Fruit fly (Drosophila melanogaster) whole organism, embryonic: Measurements from ENCODE around the gene Ubi-p5E.

Source experiments
- Antp ChIP-seq: fragments of 200-800 bp; sonication (Bioruptor generic); optimal IDR thresholded peaks from 3 replicates; lab custom pipeline; 2016; ENCODE audit warnings: missing biosample characterization, missing genetic modification characterization
- CG11456 ChIP-seq: fragments of 200-800 bp; sonication (Bioruptor generic); IDR thresholded peaks from 3 replicates; pipeline ENCODE4 v1.3.6; 2022; ENCODE audit warnings: missing biosample characterization, missing genetic modification characterization
- CG12219 ChIP-seq: fragments of 200-800 bp; sonication (Bioruptor generic); optimal IDR thresholded peaks from 3 replicates; lab custom pipeline; 2018; ENCODE audit warnings: missing biosample characterization, mild to moderate bottlenecking, missing genetic modification characterization
- CG13123 ChIP-seq: fragments of 200-800 bp; sonication (Bioruptor generic); optimal IDR thresholded peaks from 2 replicates; lab custom pipeline; 2016; ENCODE audit warnings: missing biosample characterization, missing genetic modification characterization
- CG13287 ChIP-seq: fragments of 200-800 bp; sonication (Bioruptor generic); IDR thresholded peaks from 2 replicates; pipeline ENCODE4 v1.3.6; 2022; ENCODE audit warnings: missing biosample characterization, missing genetic modification characterization; ENCODE audit not compliant: partially characterized antibody
- CG14965 ChIP-seq: fragments of 200-800 bp; sonication (Bioruptor generic); optimal IDR thresholded peaks from 2 replicates; lab custom pipeline; 2016; ENCODE audit warnings: missing biosample characterization, missing genetic modification characterization, borderline replicate concordance
- CG15269 ChIP-seq: fragments of 200-800 bp; sonication (Bioruptor generic); optimal IDR thresholded peaks from 2 replicates; lab custom pipeline; 2018; ENCODE audit warnings: missing biosample characterization, mild to moderate bottlenecking, missing genetic modification characterization, moderate library complexity
- CG15479 ChIP-seq: fragments of 200-800 bp; sonication (Bioruptor generic); optimal IDR thresholded peaks from 3 replicates; lab custom pipeline; 2019; ENCODE audit warnings: missing biosample characterization, mild to moderate bottlenecking, missing genetic modification characterization, moderate library complexity
- CG1603 ChIP-seq: fragments of 200-800 bp; sonication (Bioruptor generic); optimal IDR thresholded peaks from 2 replicates; lab custom pipeline; 2019; ENCODE audit warnings: missing biosample characterization, mild to moderate bottlenecking, missing genetic modification characterization, moderate library complexity
- CG17612 ChIP-seq: fragments of 200-800 bp; sonication (Bioruptor generic); IDR thresholded peaks from 2 replicates; pipeline ENCODE4 v1.3.6; 2022; ENCODE audit warnings: missing biosample characterization, missing genetic modification characterization
- CG17802 ChIP-seq: fragments of 200-800 bp; sonication (Bioruptor generic); optimal IDR thresholded peaks from 2 replicates; lab custom pipeline; 2018; ENCODE audit warnings: missing biosample characterization, mild to moderate bottlenecking, missing genetic modification characterization, moderate library complexity
- CG18619 ChIP-seq: fragments of 200-800 bp; sonication (Bioruptor generic); optimal IDR thresholded peaks from 3 replicates; lab custom pipeline; 2017; ENCODE audit warnings: missing biosample characterization, mild to moderate bottlenecking, missing genetic modification characterization
- CG30403 ChIP-seq: fragments of 200-800 bp; sonication (Bioruptor generic); optimal IDR thresholded peaks from 3 replicates; lab custom pipeline; 2016; ENCODE audit warnings: missing biosample characterization, missing genetic modification characterization
- CG31441 ChIP-seq: fragments of 200-800 bp; sonication (Bioruptor generic); IDR thresholded peaks from 2 replicates; pipeline ENCODE4 v1.3.6; 2022; ENCODE audit warnings: missing biosample characterization, missing genetic modification characterization
- CG3281 ChIP-seq: fragments of 200-800 bp; sonication (Bioruptor generic); optimal IDR thresholded peaks from 3 replicates; lab custom pipeline; 2017; ENCODE audit warnings: missing biosample characterization, mild to moderate bottlenecking, missing genetic modification characterization
- CG8281 ChIP-seq: fragments of 200-800 bp; sonication (Bioruptor generic); optimal IDR thresholded peaks from 2 replicates; lab custom pipeline; 2018; ENCODE audit warnings: missing biosample characterization, mild to moderate bottlenecking, missing genetic modification characterization, moderate library complexity
- CG8944 ChIP-seq: fragments of 200-800 bp; sonication (Bioruptor generic); optimal IDR thresholded peaks from 3 replicates; lab custom pipeline; 2016; ENCODE audit warnings: missing biosample characterization, missing genetic modification characterization
- Dref ChIP-seq: fragments of 200-800 bp; sonication (Bioruptor generic); IDR thresholded peaks from 2 replicates; pipeline ENCODE4 v1.3.6; 2022; ENCODE audit warnings: missing biosample characterization, missing genetic modification characterization
- Med ChIP-seq: fragments of 200-800 bp; sonication (Bioruptor generic); peaks from one replicate; lab custom pipeline; 2016; ENCODE audit warnings: missing biosample characterization, missing genetic modification characterization, mild to moderate bottlenecking, inconsistent platforms, moderate library complexity
- Optix ChIP-seq: fragments of 200-800 bp; sonication (Bioruptor generic); IDR thresholded peaks from 3 replicates; pipeline ENCODE4 v1.3.6; 2022; ENCODE audit warnings: missing biosample characterization, missing genetic modification characterization
- Pdp1 ChIP-seq, 2 experiments: fragments of 200-800 bp; sonication (Bioruptor generic); optimal IDR thresholded peaks; 3 replicates each; lab custom pipeline; 2016; ENCODE audit warnings: missing biosample characterization in 2 of 2, missing genetic modification characterization in 2 of 2, mild to moderate bottlenecking in 1 of 2, moderate library complexity in 1 of 2
- Scr ChIP-seq: fragments of 200-800 bp; sonication (Bioruptor generic); IDR thresholded peaks from 2 replicates; pipeline ENCODE4 v1.3.6; 2022; ENCODE audit warnings: missing biosample characterization, missing genetic modification characterization; ENCODE audit not compliant: partially characterized antibody
- Six4 ChIP-seq: fragments of 200-800 bp; sonication (Bioruptor generic); optimal IDR thresholded peaks from 2 replicates; lab custom pipeline; 2016; ENCODE audit warnings: missing biosample characterization, missing genetic modification characterization
- Sry-δ ChIP-seq: fragments of 200-800 bp; sonication (Bioruptor generic); optimal IDR thresholded peaks from 2 replicates; lab custom pipeline; 2016; ENCODE audit warnings: missing biosample characterization, missing genetic modification characterization
- Vsx1 ChIP-seq: fragments of 200-800 bp; sonication (Bioruptor generic); optimal IDR thresholded peaks from 2 replicates; lab custom pipeline; 2017; ENCODE audit warnings: missing biosample characterization, mild to moderate bottlenecking, missing genetic modification characterization, missing genetic modification reagents
- ab ChIP-seq: fragments of 200-800 bp; sonication (Bioruptor generic); optimal IDR thresholded peaks from 2 replicates; lab custom pipeline; 2016; ENCODE audit warnings: missing biosample characterization, missing genetic modification characterization
- ac ChIP-seq: fragments of 200-800 bp; sonication (Bioruptor generic); optimal IDR thresholded peaks from 3 replicates; lab custom pipeline; 2017; ENCODE audit warnings: missing biosample characterization, mild to moderate bottlenecking, missing genetic modification characterization
- al ChIP-seq: fragments of 200-800 bp; sonication (Bioruptor generic); IDR thresholded peaks from 2 replicates; pipeline ENCODE4 v1.3.6; 2022; ENCODE audit warnings: missing biosample characterization, missing genetic modification characterization
- az2 ChIP-seq: fragments of 200-800 bp; sonication (Bioruptor generic); optimal IDR thresholded peaks from 3 replicates; lab custom pipeline; 2016; ENCODE audit warnings: missing biosample characterization, missing genetic modification characterization
- btn ChIP-seq: fragments of 200-800 bp; sonication (Bioruptor generic); optimal IDR thresholded peaks from 2 replicates; lab custom pipeline; 2016; ENCODE audit warnings: missing biosample characterization, missing genetic modification characterization
- ci ChIP-seq: fragments of 200-800 bp; sonication (Bioruptor generic); IDR thresholded peaks from 3 replicates; pipeline ENCODE4 v1.3.6; 2022; ENCODE audit warnings: missing biosample characterization, missing genetic modification characterization
- fru ChIP-seq: fragments of >200 bp; optimal IDR thresholded peaks from 2 replicates; lab custom pipeline; 2017
- grn ChIP-seq: fragments of 200-800 bp; sonication (Bioruptor generic); optimal IDR thresholded peaks from 3 replicates; lab custom pipeline; 2017; ENCODE audit warnings: missing biosample characterization, missing genetic modification characterization
- hbn ChIP-seq: fragments of 200-800 bp; sonication (Bioruptor generic); IDR thresholded peaks from 2 replicates; pipeline ENCODE4 v1.3.6; 2022; ENCODE audit warnings: missing biosample characterization, missing genetic modification characterization; ENCODE audit not compliant: partially characterized antibody
- inv ChIP-seq: fragments of 200-800 bp; sonication (Bioruptor generic); IDR thresholded peaks from 2 replicates; pipeline ENCODE4 v1.3.6; 2022; ENCODE audit warnings: missing biosample characterization, missing genetic modification characterization; ENCODE audit not compliant: partially characterized antibody
- lola ChIP-seq, 3 experiments: fragments of >200 bp in 2 of 3; fragments of 200-800 bp in 1 of 3; sonication (Bioruptor generic) in 1 of 3; optimal IDR thresholded peaks; 2 replicates each; lab custom pipeline; 2017 to 2019; ENCODE audit warnings: missing biosample characterization in 3 of 3, missing genetic modification characterization in 3 of 3, mild to moderate bottlenecking in 1 of 3, moderate library complexity in 1 of 3
- mirr ChIP-seq: fragments of 200-800 bp; sonication (Bioruptor generic); optimal IDR thresholded peaks from 3 replicates; lab custom pipeline; 2018; ENCODE audit warnings: missing biosample characterization, mild to moderate bottlenecking, missing genetic modification characterization
- peb ChIP-seq: fragments of 200-800 bp; sonication (Bioruptor generic); IDR thresholded peaks from 2 replicates; pipeline ENCODE4 v1.3.6; 2022; ENCODE audit warnings: missing biosample characterization, missing genetic modification characterization
- pfk ChIP-seq: fragments of 200-800 bp; sonication (Bioruptor generic); optimal IDR thresholded peaks from 2 replicates; lab custom pipeline; 2018; ENCODE audit warnings: missing biosample characterization, mild to moderate bottlenecking, missing genetic modification characterization, moderate library complexity
- phol ChIP-seq: fragments of 200-800 bp; sonication (Bioruptor generic); optimal IDR thresholded peaks from 3 replicates; lab custom pipeline; 2018; ENCODE audit warnings: missing biosample characterization, mild to moderate bottlenecking, missing genetic modification characterization, moderate library complexity
- prd ChIP-seq, 3 experiments: fragments of >200 bp in 2 of 3; fragments of 200-800 bp in 1 of 3; sonication (Bioruptor generic) in 1 of 3; optimal IDR thresholded peaks in 2 of 3; IDR thresholded peaks in 1 of 3; 2 replicates in 2 of 3; 3 replicates in 1 of 3; pipeline versions ENCODE4 v1.3.6 to Lab custom; 2017 to 2022; ENCODE audit warnings: missing biosample characterization in 1 of 3, missing genetic modification characterization in 1 of 3
- ranshi ChIP-seq: fragments of 200-800 bp; sonication (Bioruptor generic); IDR thresholded peaks from 2 replicates; pipeline ENCODE4 v1.3.6; 2022; ENCODE audit warnings: missing biosample characterization, missing genetic modification characterization
- schlank ChIP-seq: fragments of 200-800 bp; sonication (Bioruptor generic); optimal IDR thresholded peaks from 2 replicates; lab custom pipeline; 2018; ENCODE audit warnings: missing biosample characterization, mild to moderate bottlenecking, missing genetic modification characterization
- shn ChIP-seq: fragments of 200-800 bp; sonication (Bioruptor generic); optimal IDR thresholded peaks from 3 replicates; lab custom pipeline; 2016; ENCODE audit warnings: missing biosample characterization, missing genetic modification characterization
- sim ChIP-seq: fragments of 200-800 bp; sonication (Bioruptor generic); IDR thresholded peaks from 2 replicates; pipeline ENCODE4 v1.3.6; 2022; ENCODE audit warnings: missing biosample characterization, missing genetic modification characterization
- slbo ChIP-seq: fragments of 200-800 bp; sonication (Bioruptor generic); IDR thresholded peaks from 2 replicates; pipeline ENCODE4 v1.3.6; 2022; ENCODE audit warnings: missing biosample characterization, missing genetic modification characterization
- sqz ChIP-seq: fragments of 200-800 bp; sonication (Bioruptor generic); optimal IDR thresholded peaks from 3 replicates; lab custom pipeline; 2018; ENCODE audit warnings: missing biosample characterization, mild to moderate bottlenecking, missing genetic modification characterization
- stc ChIP-seq: fragments of 200-800 bp; sonication (Bioruptor generic); IDR thresholded peaks from 2 replicates; pipeline ENCODE4 v1.3.6; 2022; ENCODE audit warnings: missing biosample characterization, missing genetic modification characterization
- tgo ChIP-seq: fragments of 200-800 bp; sonication (Bioruptor generic); IDR thresholded peaks from 3 replicates; pipeline ENCODE4 v1.3.6; 2022; ENCODE audit warnings: missing biosample characterization, missing genetic modification characterization
- tio ChIP-seq: fragments of 200-800 bp; sonication (Bioruptor generic); optimal IDR thresholded peaks from 2 replicates; lab custom pipeline; 2017; ENCODE audit warnings: missing biosample characterization, missing genetic modification characterization, inconsistent platforms

The Ubi-p5E gene

dm6 chrX:6252897-6253540 is 26.4 kb downstream of the Ubi-p5E start:
- TF ChIP-seq CG13123 (GFP tag; lab: Kevin White, UChicago), result no peak
- TF ChIP-seq ac, result no peak
- TF ChIP-seq ab (GFP tag; lab: Kevin White, UChicago), result no peak
- TF ChIP-seq CG11456 (GFP tag; lab: Robert Waterston, UW), result no peak
- no peak for TF ChIP-seq Sry-δ (GFP tag; lab: Kevin White, UChicago)
- TF ChIP-seq CG18619 (GFP tag; lab: Kevin White, UChicago), result no peak
- no peak for TF ChIP-seq al
- TF ChIP-seq tgo (GFP tag; lab: Robert Waterston, UW), result no peak
- TF ChIP-seq slbo (GFP tag; lab: Robert Waterston, UW), result no peak
- no peak for TF ChIP-seq Six4 (GFP tag; lab: Kevin White, UChicago)
- no peak for TF ChIP-seq tio (GFP tag; lab: Kevin White, UChicago)
- no peak for TF ChIP-seq CG15269 (tag; lab: Kevin White, UChicago)
- TF ChIP-seq CG17802, result no peak
- no peak for TF ChIP-seq Optix (GFP tag; lab: Robert Waterston, UW)
- no peak for TF ChIP-seq CG8281 (tag; lab: Kevin White, UChicago)
- TF ChIP-seq CG13287 (GFP tag; lab: Robert Waterston, UW), result no peak
- no peak for TF ChIP-seq fru (lab: Kevin White, UChicago)
- TF ChIP-seq lola (GFP tag; optimal IDR thresholded peaks at IDR 0.05; lab: Kevin White, UChicago), result no peak
- TF ChIP-seq CG8944 (GFP tag; lab: Kevin White, UChicago), result no peak
- TF ChIP-seq CG30403, result no peak
- 0 out of 3 replicates have a peak, but pooled peaks have one; percentile 12 for TF ChIP-seq ci
- TF ChIP-seq inv (GFP tag; lab: Robert Waterston, UW), result no peak
- no peak for TF ChIP-seq shn (GFP tag; lab: Kevin White, UChicago)
- no peak for TF ChIP-seq pfk
- no peak for TF ChIP-seq Pdp1 (GFP tag; optimal IDR thresholded peaks at IDR 0.05; lab: Kevin White, UChicago)
- TF ChIP-seq stc (GFP tag; lab: Robert Waterston, UW), result peak; percentile 8; the same call in 1 of the 2 replicates
- no peak for TF ChIP-seq CG1603 (tag; lab: Kevin White, UChicago)
- TF ChIP-seq prd (optimal IDR thresholded peaks at IDR 0.05; lab: Kevin White, UChicago), result no peak
- no peak for TF ChIP-seq prd (GFP tag; IDR thresholded peaks at IDR 0.05; lab: Robert Waterston, UW)
- TF ChIP-seq ranshi (GFP tag; lab: Robert Waterston, UW), result no peak
- TF ChIP-seq Dref, result no peak
- no peak for TF ChIP-seq peb
- no peak for TF ChIP-seq phol (tag; lab: Kevin White, UChicago)
- TF ChIP-seq CG3281 (GFP tag; lab: Kevin White, UChicago), result no peak
- no peak for TF ChIP-seq CG15479
- TF ChIP-seq Vsx1 (GFP tag; lab: Kevin White, UChicago), result no peak
- TF ChIP-seq CG12219 (GFP tag; lab: Kevin White, UChicago), result no peak
- TF ChIP-seq grn, result peak; percentile 39
- peak; percentile 70 for TF ChIP-seq mirr (GFP tag; lab: Kevin White, UChicago)
- TF ChIP-seq Scr, result no peak
- TF ChIP-seq CG17612 (GFP tag; lab: Robert Waterston, UW), result no peak
- TF ChIP-seq CG31441 (GFP tag; lab: Robert Waterston, UW), result no peak
- TF ChIP-seq btn (GFP tag; lab: Kevin White, UChicago), result no peak
- TF ChIP-seq Med (GFP tag; lab: Kevin White, UChicago), result peak; percentile 5
- no peak for TF ChIP-seq sqz (GFP tag; lab: Kevin White, UChicago)
- TF ChIP-seq CG14965 (GFP tag; lab: Kevin White, UChicago), result no peak
- TF ChIP-seq sim (GFP tag; lab: Robert Waterston, UW), result no peak
- TF ChIP-seq Antp (GFP tag; lab: Kevin White, UChicago), result no peak
- TF ChIP-seq schlank (tag; lab: Kevin White, UChicago), result peak; percentile 6
- no peak for TF ChIP-seq az2 (GFP tag; lab: Kevin White, UChicago)
- TF ChIP-seq hbn (GFP tag; lab: Robert Waterston, UW), result no peak
